Worm (Caenorhabditis elegans) whole organism, early embryonic: ENCODE data around the gene R05G6.10.

Experiments used
- ama-1 ChIP-seq: fragments of 150-350 bp; optimal IDR thresholded peaks from 2 replicates; lab custom pipeline; 2014
- ceh-13 ChIP-seq: fragments of 200-800 bp; sonication (Bioruptor generic); optimal IDR thresholded peaks from 2 replicates; lab custom pipeline; 2018; ENCODE audit warnings: mild to moderate bottlenecking, missing genetic modification characterization, missing compliant biosample characterization
- hmbx-1 ChIP-seq: sonication (generic microtip); optimal IDR thresholded peaks from 2 replicates; lab custom pipeline; 2016; ENCODE audit warnings: mild to moderate bottlenecking, missing genetic modification characterization, missing compliant biosample characterization
- pes-1 ChIP-seq: fragments of 200-800 bp; sonication (Bioruptor generic); IDR thresholded peaks from 2 replicates; pipeline ENCODE4 v1.3.6; 2022; ENCODE audit warnings: missing genetic modification reagents, missing genetic modification characterization, missing compliant biosample characterization
- sea-1 ChIP-seq: fragments of 200-800 bp; sonication (Bioruptor generic); conservative IDR thresholded peaks from 2 replicates; pipeline ENCODE4 v1.3.6; 2022; ENCODE audit warnings: missing genetic modification characterization, missing compliant biosample characterization
- tbx-11 ChIP-seq: fragments of 200-800 bp; sonication (Bioruptor generic); IDR thresholded peaks from 2 replicates; pipeline ENCODE4 v1.3.6; 2022; ENCODE audit warnings: missing genetic modification characterization, missing compliant biosample characterization
- tbx-37 ChIP-seq: fragments of 200-800 bp; sonication (Bioruptor generic); conservative IDR thresholded peaks from 2 replicates; pipeline ENCODE4 v1.3.6; 2022; ENCODE audit warnings: missing genetic modification reagents, missing genetic modification characterization, missing compliant biosample characterization
- tra-4 ChIP-seq: sonication (generic microtip); optimal IDR thresholded peaks from 2 replicates; lab custom pipeline; 2017; ENCODE audit warnings: missing genetic modification characterization, missing compliant biosample characterization

DNA sequence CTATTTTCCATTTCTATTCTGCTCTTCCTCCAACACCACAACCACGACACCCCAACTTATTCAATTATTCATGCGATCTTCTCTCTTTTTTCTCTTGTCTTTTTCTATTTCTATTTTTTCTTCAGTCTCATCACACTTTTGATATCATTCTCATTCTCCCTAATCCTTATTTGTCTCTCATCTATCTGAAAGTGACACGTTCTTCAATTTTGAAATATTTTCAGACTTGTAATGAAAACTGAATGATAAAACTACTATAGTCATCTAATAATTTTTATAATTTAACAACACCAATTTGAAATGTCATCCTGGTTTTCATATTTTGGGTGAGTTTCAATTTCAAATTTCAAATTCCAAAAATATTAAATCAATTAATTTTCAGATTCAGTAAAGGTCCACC, 46.3 kb upstream of the R05G6.10 start, which contains the start of gene cla-1:
- TF ChIP-seq ama-1: no peak
- TF ChIP-seq tbx-11 (GFP tag; lab: Robert Waterston, UW): no peak
- TF ChIP-seq pes-1 (GFP tag; lab: Robert Waterston, UW): no peak
- no peak for TF ChIP-seq tra-4 (tag; lab: Kevin White, UChicago)
- TF ChIP-seq sea-1 (GFP tag; lab: Robert Waterston, UW): no peak
- no peak for TF ChIP-seq tbx-37 (GFP tag; lab: Robert Waterston, UW)
- no peak for TF ChIP-seq ceh-13 (GFP tag; lab: Kevin White, UChicago)
- TF ChIP-seq hmbx-1: no peak
